Worm (Caenorhabditis elegans): ENCODE measurements around the gene srz-78.
A peak's percentile ranks its signal among the peaks of the same experiment; 100 is the strongest.

Gene srz-78

DNA sequence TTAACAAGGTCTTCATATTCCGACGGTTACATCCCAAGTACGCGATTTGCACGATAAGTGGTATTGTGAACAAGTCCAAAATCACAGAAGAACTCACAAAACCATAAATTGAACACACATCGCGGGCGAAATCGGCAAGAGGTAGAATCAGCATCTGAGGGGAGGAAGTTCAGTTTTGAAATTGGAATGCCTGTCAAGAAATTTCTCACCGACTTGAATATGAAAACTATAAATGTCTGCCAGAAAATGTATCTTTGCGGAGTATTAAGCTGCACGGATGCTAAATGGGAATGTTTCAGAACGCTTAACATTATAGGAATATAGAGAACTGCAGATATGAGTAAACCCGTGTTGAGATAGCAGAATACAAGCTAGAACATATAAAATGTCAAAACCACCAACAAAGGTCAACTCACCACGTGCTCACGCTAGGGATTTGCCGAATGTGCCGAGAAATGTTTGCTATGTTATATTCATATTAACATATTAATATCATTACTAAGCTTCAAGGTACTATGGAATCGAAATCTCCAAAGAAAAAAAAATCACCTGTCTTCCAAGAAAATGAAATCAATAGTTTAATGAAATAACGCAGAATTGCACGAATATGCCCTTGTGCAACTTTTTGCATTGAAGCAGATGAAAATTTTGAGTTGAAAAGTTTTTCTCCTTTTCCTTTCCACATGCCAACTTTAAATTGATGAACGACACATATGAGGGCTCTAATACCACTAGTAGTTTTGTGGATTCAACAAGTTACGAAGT is 9.2 kb upstream of the srz-78 start, which contains the start of gene srz-82:
Gene srz-82 (plus strand): TSS at position 701 of the 765 bp plus-strand sequence.
- TF ChIP-seq C34B4.2 (tag; optimal IDR thresholded peaks at IDR 0.05) (no peak), unc-86 (tag; optimal IDR thresholded peaks at IDR 0.05) (no peak), C16A3.4 (tag; optimal IDR thresholded peaks at IDR 0.05) (no peak), hlh-4 (tag; optimal IDR thresholded peaks at IDR 0.05) (peak; percentile 99), efl-1 (optimal IDR thresholded peaks at IDR 0.05) (no peak), efl-1 (GFP tag; optimal IDR thresholded peaks at IDR 0.05 in 1 of 2) (peak in 1 of 2 experiments; percentile 15), fkh-8 (tag; optimal IDR thresholded peaks at IDR 0.05) (peak; percentile 32), zip-4 (GFP tag; optimal IDR thresholded peaks at IDR 0.05) (no peak), ets-5 (GFP tag; IDR thresholded peaks at IDR 0.05) (no peak)

DNA sequence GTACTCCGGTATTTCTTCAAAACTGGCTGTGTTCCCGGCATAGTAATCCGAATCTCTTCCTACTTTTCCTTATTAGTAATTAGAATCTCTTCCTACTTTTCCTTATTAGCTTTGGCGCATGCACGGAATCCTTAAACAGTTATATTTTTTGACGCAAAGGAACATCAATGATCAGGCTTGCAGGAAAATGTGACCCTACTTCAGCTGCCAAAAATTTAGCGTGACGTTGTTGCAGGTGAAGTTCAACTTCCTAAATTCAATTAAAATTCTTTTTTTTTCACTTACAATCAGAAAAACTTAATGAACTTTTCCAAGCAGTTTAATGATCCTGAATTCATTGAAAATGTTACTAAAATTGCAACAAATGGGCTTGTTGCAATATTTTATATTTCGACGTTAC is 1.7 kb downstream of the srz-78 start, which contains the start of gene srz-79:
Gene srz-79 (plus strand): TSS at position 301 of the 400 bp plus-strand sequence.
- TF ChIP-seq aha-1 (tag; optimal IDR thresholded peaks at IDR 0.05) (no peak), hlh-4 (tag; optimal IDR thresholded peaks at IDR 0.05) (peak; percentile 41), snpc-4 (tag; optimal IDR thresholded peaks at IDR 0.05) (no peak)

DNA sequence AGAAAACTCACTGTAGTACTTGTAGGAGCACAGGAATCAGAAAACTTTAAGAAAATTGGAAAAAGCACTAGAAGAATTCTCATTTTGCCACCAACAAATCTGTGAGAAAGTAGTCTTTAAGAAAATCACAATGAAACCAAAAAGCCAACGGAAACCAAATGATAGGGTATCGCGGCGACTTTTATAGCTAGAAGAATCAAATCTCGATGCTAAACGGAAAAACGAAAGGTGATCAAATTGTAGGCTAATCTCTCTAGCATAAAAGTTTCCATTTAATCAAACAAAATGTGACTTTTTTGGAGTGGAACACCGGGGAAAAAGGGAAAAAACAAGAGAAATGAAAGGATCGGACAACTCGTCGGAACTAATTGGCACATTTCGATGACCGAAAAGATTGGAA is 4.8 kb downstream of the srz-78 start, which contains the start of gene C09G12.17:
Gene C09G12.17 (minus strand): TSS at position 101 of the 400 bp plus-strand sequence.
- TF ChIP-seq unc-62 (GFP tag; optimal IDR thresholded peaks at IDR 0.05) = no peak
- TF ChIP-seq mdl-1 (tag; optimal IDR thresholded peaks at IDR 0.05) = no peak
- no peak for TF ChIP-seq dsc-1 (tag; optimal IDR thresholded peaks at IDR 0.05)
- no peak for TF ChIP-seq ama-1 (optimal IDR thresholded peaks at IDR 0.05)

DNA sequence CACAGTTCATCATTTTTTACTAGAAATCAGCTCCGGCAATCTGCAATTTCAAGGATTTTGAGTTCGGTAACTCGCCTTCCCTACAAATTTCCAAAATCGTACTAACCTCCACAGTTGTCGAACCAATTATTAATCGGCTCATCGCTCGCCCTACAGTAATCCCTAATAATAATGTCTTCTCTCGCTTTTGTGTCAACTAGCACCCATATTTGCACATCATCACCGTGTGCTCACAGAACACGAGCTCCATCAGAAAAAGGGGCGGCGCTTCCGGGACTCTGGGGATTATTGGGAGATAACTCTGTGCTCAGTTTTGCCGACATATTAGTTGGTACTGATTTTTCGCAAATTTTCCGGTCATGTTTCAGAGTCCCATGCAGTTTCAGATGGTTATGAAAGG is 6.3 kb downstream of the srz-78 start, which contains the start of gene ceh-53:
Gene ceh-53 (plus strand): TSS at position 301 of the 400 bp plus-strand sequence.
- TF ChIP-seq ceh-90 (tag; optimal IDR thresholded peaks at IDR 0.05) (no peak), ces-1 (GFP tag; optimal IDR thresholded peaks at IDR 0.05) (no peak), zip-4 (GFP tag; optimal IDR thresholded peaks at IDR 0.05) (no peak), dsc-1 (tag; optimal IDR thresholded peaks at IDR 0.05) (no peak), snpc-4 (tag; optimal IDR thresholded peaks at IDR 0.05) (no peak), irx-1 (tag; optimal IDR thresholded peaks at IDR 0.05) (no peak), nhr-47 (tag; optimal IDR thresholded peaks at IDR 0.05) (no peak), aha-1 (tag; optimal IDR thresholded peaks at IDR 0.05) (no peak), fkh-8 (tag; optimal IDR thresholded peaks at IDR 0.05) (no peak), efl-1 (optimal IDR thresholded peaks at IDR 0.05) (no peak), efl-1 (GFP tag; optimal IDR thresholded peaks at IDR 0.05 in 1 of 2) (no peak), skn-1 (tag; optimal IDR thresholded peaks at IDR 0.05) (no peak), dpl-1 (GFP tag; optimal IDR thresholded peaks at IDR 0.05) (no peak), unc-98 (GFP tag; IDR thresholded peaks at IDR 0.05) (no peak), nhr-11 (tag; optimal IDR thresholded peaks at IDR 0.05) (no peak), lsy-2 (tag; optimal IDR thresholded peaks at IDR 0.05) (no peak)

DNA sequence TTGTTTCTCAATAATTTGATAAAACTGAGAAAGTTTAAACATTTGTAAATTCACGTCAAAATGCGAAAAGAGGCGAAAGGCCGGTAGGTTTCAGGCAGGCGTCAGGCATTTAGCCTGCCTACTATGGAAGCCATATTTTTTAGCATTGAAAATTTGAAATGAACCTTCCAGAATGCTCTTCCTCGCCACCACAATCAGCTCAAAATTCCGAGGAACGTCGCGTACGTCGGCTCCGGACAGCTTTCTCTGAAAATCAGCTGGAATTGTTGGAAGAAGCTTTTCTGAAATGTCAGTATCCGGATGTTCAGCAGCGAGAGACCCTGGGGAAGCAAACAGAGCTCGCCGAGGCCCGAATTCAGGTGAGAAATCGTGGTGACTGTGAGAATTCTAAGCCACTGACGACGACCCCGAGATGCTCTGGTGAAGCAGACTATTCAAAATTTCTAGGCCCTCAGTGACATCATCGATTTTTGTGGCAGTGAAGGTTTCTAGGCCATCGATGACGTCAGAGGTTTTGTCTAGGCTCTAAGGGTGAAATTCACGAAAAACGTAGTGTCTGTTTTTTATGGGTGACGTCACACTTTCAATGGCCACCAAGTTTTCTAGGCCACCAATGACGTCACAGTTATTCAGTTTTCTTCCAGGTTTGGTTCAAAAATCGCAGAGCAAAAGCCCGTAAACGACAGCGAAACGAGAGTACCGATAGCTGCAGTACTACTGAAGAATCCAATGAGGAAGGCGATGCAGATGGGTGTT is 10.6 kb downstream of the srz-78 start:
- TF ChIP-seq alr-1 (tag; optimal IDR thresholded peaks at IDR 0.05; ENCODE audit: borderline replicate concordance) (no peak), pax-3 (tag; optimal IDR thresholded peaks at IDR 0.05) (no peak), efl-3 (GFP tag; optimal IDR thresholded peaks at IDR 0.05) (no peak), nhr-71 (tag; optimal IDR thresholded peaks at IDR 0.05) (no peak), tbx-2 (tag; optimal IDR thresholded peaks at IDR 0.05) (no peak), nhr-19 (GFP tag; conservative IDR thresholded peaks at IDR 0.05) (no peak), blmp-1 (tag; optimal IDR thresholded peaks at IDR 0.05) (no peak), ama-1 (optimal IDR thresholded peaks at IDR 0.05) (no peak), tlp-1 (tag; optimal IDR thresholded peaks at IDR 0.05) (no peak), C34B4.2 (tag; optimal IDR thresholded peaks at IDR 0.05) (no peak), nhr-237 (tag; optimal IDR thresholded peaks at IDR 0.05) (no peak), hlh-4 (tag; optimal IDR thresholded peaks at IDR 0.05) (no peak), nhr-47 (tag; optimal IDR thresholded peaks at IDR 0.05) (no peak)
